Fruit fly (Drosophila melanogaster) whole organism, embryonic: ENCODE measurements around the gene Vinc.

Source experiments
- Ada2b ChIP-seq: fragments of 200-800 bp; sonication (Bioruptor generic); IDR thresholded peaks from 2 replicates; pipeline ENCODE4 v1.3.6; 2022; ENCODE audit warnings: missing biosample characterization, missing genetic modification characterization
- Aef1 ChIP-seq: fragments of 200-800 bp; sonication (Bioruptor generic); IDR thresholded peaks from 3 replicates; pipeline ENCODE4 v1.3.6; 2022; ENCODE audit warnings: missing biosample characterization, missing genetic modification characterization
- Antp ChIP-seq: fragments of 200-800 bp; sonication (Bioruptor generic); optimal IDR thresholded peaks from 3 replicates; lab custom pipeline; 2016; ENCODE audit warnings: missing biosample characterization, missing genetic modification characterization
- C15 ChIP-seq: fragments of 200-800 bp; sonication (Bioruptor generic); IDR thresholded peaks from 3 replicates; pipeline ENCODE4 v1.3.6; 2022; ENCODE audit warnings: missing biosample characterization, missing genetic modification characterization
- CG11560 ChIP-seq: fragments of 200-800 bp; sonication (Bioruptor generic); IDR thresholded peaks from 3 replicates; pipeline ENCODE4 v1.3.6; 2022; ENCODE audit warnings: missing biosample characterization, missing genetic modification characterization
- CG11695 ChIP-seq: fragments of 200-800 bp; sonication (Bioruptor generic); IDR thresholded peaks from 3 replicates; pipeline ENCODE4 v1.3.6; 2022; ENCODE audit warnings: missing biosample characterization, missing genetic modification characterization
- CG15011 ChIP-seq: fragments of 200-800 bp; sonication (Bioruptor generic); optimal IDR thresholded peaks from 3 replicates; lab custom pipeline; 2018; ENCODE audit warnings: missing biosample characterization, mild to moderate bottlenecking, missing genetic modification characterization
- CG1529 ChIP-seq: fragments of 200-800 bp; sonication (Bioruptor generic); optimal IDR thresholded peaks from 3 replicates; lab custom pipeline; 2018; ENCODE audit warnings: missing biosample characterization, missing genetic modification characterization
- CG15514 ChIP-seq: fragments of 200-800 bp; sonication (Bioruptor generic); optimal IDR thresholded peaks from 3 replicates; lab custom pipeline; 2017; ENCODE audit warnings: missing biosample characterization, missing genetic modification characterization, mild to moderate bottlenecking, moderate library complexity, missing genetic modification reagents
- CG15696 ChIP-seq: fragments of 200-800 bp; sonication (Bioruptor generic); optimal IDR thresholded peaks from 2 replicates; lab custom pipeline; 2019; ENCODE audit warnings: missing biosample characterization, mild to moderate bottlenecking, missing genetic modification characterization, moderate library complexity
- CG16813 ChIP-seq: fragments of 200-800 bp; sonication (Bioruptor generic); IDR thresholded peaks from 3 replicates; pipeline ENCODE4 v1.3.6; 2022; ENCODE audit warnings: missing biosample characterization, missing genetic modification characterization; ENCODE audit not compliant: partially characterized antibody
- CG16815 ChIP-seq: fragments of 200-800 bp; sonication (Bioruptor generic); optimal IDR thresholded peaks from 3 replicates; lab custom pipeline; 2017; ENCODE audit warnings: missing biosample characterization, mild to moderate bottlenecking, missing genetic modification characterization
- CG17359 ChIP-seq: fragments of 200-800 bp; sonication (Bioruptor generic); optimal IDR thresholded peaks from 3 replicates; lab custom pipeline; 2018; ENCODE audit warnings: missing biosample characterization, mild to moderate bottlenecking, missing genetic modification characterization, moderate library complexity
- CG1832 ChIP-seq: fragments of 200-800 bp; sonication (Bioruptor generic); optimal IDR thresholded peaks from 2 replicates; lab custom pipeline; 2017; ENCODE audit warnings: missing biosample characterization, mild to moderate bottlenecking, missing genetic modification characterization, inconsistent platforms
- CG2875 ChIP-seq: fragments of 200-800 bp; sonication (Bioruptor generic); optimal IDR thresholded peaks from 2 replicates; lab custom pipeline; 2017; ENCODE audit warnings: missing biosample characterization, mild to moderate bottlenecking, missing genetic modification characterization, missing genetic modification reagents
- CG31388 ChIP-seq: fragments of 200-800 bp; sonication (Bioruptor generic); optimal IDR thresholded peaks from 2 replicates; lab custom pipeline; 2016; ENCODE audit warnings: missing biosample characterization, missing genetic modification characterization
- CG34422 ChIP-seq: fragments of 200-800 bp; sonication (Bioruptor generic); IDR thresholded peaks from 3 replicates; pipeline ENCODE4 v1.3.6; 2022; ENCODE audit warnings: missing biosample characterization, missing genetic modification characterization
- CG4282 ChIP-seq: fragments of 200-800 bp; sonication (Bioruptor generic); optimal IDR thresholded peaks from 2 replicates; lab custom pipeline; 2016; ENCODE audit warnings: missing biosample characterization, missing genetic modification characterization
- CG4424 ChIP-seq: fragments of 200-800 bp; sonication (Bioruptor generic); optimal IDR thresholded peaks from 3 replicates; lab custom pipeline; 2016; ENCODE audit warnings: missing biosample characterization, missing genetic modification characterization
- CG5245 ChIP-seq: fragments of 200-800 bp; sonication (Bioruptor generic); optimal IDR thresholded peaks from 3 replicates; lab custom pipeline; 2016; ENCODE audit warnings: missing biosample characterization, missing genetic modification characterization
- Chrac-16 ChIP-seq: fragments of 200-800 bp; sonication (Bioruptor generic); optimal IDR thresholded peaks from 3 replicates; lab custom pipeline; 2016; ENCODE audit warnings: missing biosample characterization, missing genetic modification characterization
- Ets97D ChIP-seq: fragments of 200-800 bp; sonication (Bioruptor generic); optimal IDR thresholded peaks from 3 replicates; lab custom pipeline; 2016; ENCODE audit warnings: missing biosample characterization, missing genetic modification characterization
- HLH3B ChIP-seq: fragments of 200-800 bp; sonication (Bioruptor generic); IDR thresholded peaks from 2 replicates; pipeline ENCODE4 v1.3.6; 2022; ENCODE audit warnings: missing biosample characterization, missing genetic modification characterization
- HLH4C ChIP-seq: fragments of 200-800 bp; sonication (Bioruptor generic); IDR thresholded peaks from 3 replicates; pipeline ENCODE4 v1.3.6; 2022; ENCODE audit warnings: missing biosample characterization, missing genetic modification characterization; ENCODE audit not compliant: partially characterized antibody
- Hey ChIP-seq: fragments of 200-800 bp; sonication (Bioruptor generic); optimal IDR thresholded peaks from 3 replicates; lab custom pipeline; 2018; ENCODE audit warnings: missing biosample characterization, mild to moderate bottlenecking, missing genetic modification characterization
- Hmr ChIP-seq: fragments of 200-800 bp; sonication (Bioruptor generic); optimal IDR thresholded peaks from 3 replicates; lab custom pipeline; 2017; ENCODE audit warnings: mild to moderate bottlenecking, missing biosample characterization, missing genetic modification reagents, missing genetic modification characterization
- Lpt ChIP-seq: fragments of >200 bp; optimal IDR thresholded peaks from 2 replicates; lab custom pipeline; 2018; ENCODE audit warnings: missing biosample characterization, missing genetic modification characterization
- Meics ChIP-seq: fragments of 200-800 bp; sonication (Bioruptor generic); optimal IDR thresholded peaks from 2 replicates; lab custom pipeline; 2017; ENCODE audit warnings: missing biosample characterization, mild to moderate bottlenecking, missing genetic modification characterization
- Usf ChIP-seq: fragments of 200-800 bp; sonication (Bioruptor generic); optimal IDR thresholded peaks from 2 replicates; lab custom pipeline; 2017; ENCODE audit warnings: missing genotype, missing biosample characterization, missing genetic modification characterization
- ap ChIP-seq: fragments of 200-800 bp; sonication (Bioruptor generic); IDR thresholded peaks from 2 replicates; pipeline ENCODE4 v1.3.6; 2022; ENCODE audit warnings: missing biosample characterization, missing genetic modification characterization
- ash1 ChIP-seq: fragments of 200-800 bp; sonication (Bioruptor generic); optimal IDR thresholded peaks from 2 replicates; lab custom pipeline; 2018; ENCODE audit warnings: missing biosample characterization, mild to moderate bottlenecking, missing genetic modification characterization
- ato ChIP-seq: fragments of 200-800 bp; sonication (Bioruptor generic); IDR thresholded peaks from 2 replicates; pipeline ENCODE4 v1.3.6; 2022; ENCODE audit warnings: missing biosample characterization, missing genetic modification characterization; ENCODE audit not compliant: partially characterized antibody
- esg ChIP-seq: fragments of 200-800 bp; sonication (Bioruptor generic); conservative IDR thresholded peaks from 2 replicates; pipeline ENCODE4 v1.3.6; 2022; ENCODE audit warnings: missing biosample characterization, missing genetic modification characterization
- exex ChIP-seq: fragments of 200-800 bp; sonication (Bioruptor generic); optimal IDR thresholded peaks from 4 replicates; lab custom pipeline; 2018; ENCODE audit warnings: missing biosample characterization, mild to moderate bottlenecking, missing genetic modification characterization, moderate library complexity
- gfzf ChIP-seq: fragments of 200-800 bp; sonication (Bioruptor generic); optimal IDR thresholded peaks from 2 replicates; lab custom pipeline; 2016; ENCODE audit warnings: missing biosample characterization, mild to moderate bottlenecking, missing genetic modification characterization, moderate library complexity
- gro ChIP-seq: fragments of 200-800 bp; sonication (Bioruptor generic); optimal IDR thresholded peaks from 2 replicates; lab custom pipeline; 2016; ENCODE audit warnings: missing biosample characterization, missing genetic modification characterization
- ind ChIP-seq: fragments of 200-800 bp; sonication (Bioruptor generic); optimal IDR thresholded peaks from 3 replicates; lab custom pipeline; 2016; ENCODE audit warnings: missing biosample characterization, missing genetic modification characterization
- jigr1 ChIP-seq: fragments of 200-800 bp; sonication (Bioruptor generic); IDR thresholded peaks from 3 replicates; pipeline ENCODE4 v1.3.6; 2022; ENCODE audit warnings: missing biosample characterization, missing genetic modification characterization
- nau ChIP-seq: fragments of 200-800 bp; sonication (Bioruptor generic); optimal IDR thresholded peaks from 3 replicates; lab custom pipeline; 2017; ENCODE audit warnings: missing biosample characterization, mild to moderate bottlenecking, missing genetic modification characterization, missing genetic modification reagents
- oc ChIP-seq: fragments of 200-800 bp; sonication (Bioruptor generic); optimal IDR thresholded peaks from 2 replicates; lab custom pipeline; 2018; ENCODE audit warnings: missing biosample characterization, mild to moderate bottlenecking, missing genetic modification characterization, moderate library complexity
- pho ChIP-seq: fragments of 200-800 bp; sonication (Bioruptor generic); optimal IDR thresholded peaks from 2 replicates; lab custom pipeline; 2016; ENCODE audit warnings: missing biosample characterization, missing genetic modification characterization
- sd ChIP-seq: fragments of 200-800 bp; sonication (Bioruptor generic); optimal IDR thresholded peaks from 3 replicates; lab custom pipeline; 2018; ENCODE audit warnings: missing biosample characterization, mild to moderate bottlenecking, missing genetic modification characterization, moderate library complexity
- shn ChIP-seq: fragments of 200-800 bp; sonication (Bioruptor generic); optimal IDR thresholded peaks from 3 replicates; lab custom pipeline; 2016; ENCODE audit warnings: missing biosample characterization, missing genetic modification characterization
- sisA ChIP-seq: fragments of 200-800 bp; sonication (Bioruptor generic); IDR thresholded peaks from 2 replicates; pipeline ENCODE4 v1.3.6; 2022; ENCODE audit warnings: missing biosample characterization, missing genetic modification characterization
- sr ChIP-seq: fragments of 200-800 bp; sonication (Bioruptor generic); IDR thresholded peaks from 3 replicates; pipeline ENCODE4 v1.3.6; 2022; ENCODE audit warnings: missing biosample characterization, missing genetic modification characterization
- tll ChIP-seq, 2 experiments: fragments of 200-800 bp in 1 of 2; fragments of >200 bp in 1 of 2; sonication (Bioruptor generic) in 1 of 2; optimal IDR thresholded peaks; 2 replicates each; lab custom pipeline; 2017 to 2019; ENCODE audit warnings: missing biosample characterization in 2 of 2, missing genetic modification characterization in 2 of 2, mild to moderate bottlenecking in 1 of 2, moderate library complexity in 1 of 2
- trh ChIP-seq: fragments of 200-800 bp; sonication (Bioruptor generic); optimal IDR thresholded peaks from 2 replicates; lab custom pipeline; 2016; ENCODE audit warnings: missing biosample characterization, missing genetic modification characterization
- ttk ChIP-seq: fragments of 200-800 bp; sonication (Bioruptor generic); IDR thresholded peaks from 2 replicates; pipeline ENCODE4 v2.1.2; 2022; ENCODE audit warnings: missing biosample characterization, missing genetic modification characterization
- twi ChIP-seq: fragments of 200-800 bp; optimal IDR thresholded peaks from 2 replicates; lab custom pipeline; 2019; ENCODE audit warnings: missing biosample characterization, mild to moderate bottlenecking, missing genetic modification characterization, moderate library complexity
- unpg ChIP-seq: fragments of 200-800 bp; sonication (Bioruptor generic); optimal IDR thresholded peaks from 3 replicates; lab custom pipeline; 2018; ENCODE audit warnings: missing biosample characterization, mild to moderate bottlenecking, missing genetic modification characterization, moderate library complexity
- zen ChIP-seq: fragments of 200-800 bp; sonication (Bioruptor generic); optimal IDR thresholded peaks from 3 replicates; lab custom pipeline; 2018; ENCODE audit warnings: missing biosample characterization, mild to moderate bottlenecking, missing genetic modification characterization, moderate library complexity

Vinc gene

DNA sequence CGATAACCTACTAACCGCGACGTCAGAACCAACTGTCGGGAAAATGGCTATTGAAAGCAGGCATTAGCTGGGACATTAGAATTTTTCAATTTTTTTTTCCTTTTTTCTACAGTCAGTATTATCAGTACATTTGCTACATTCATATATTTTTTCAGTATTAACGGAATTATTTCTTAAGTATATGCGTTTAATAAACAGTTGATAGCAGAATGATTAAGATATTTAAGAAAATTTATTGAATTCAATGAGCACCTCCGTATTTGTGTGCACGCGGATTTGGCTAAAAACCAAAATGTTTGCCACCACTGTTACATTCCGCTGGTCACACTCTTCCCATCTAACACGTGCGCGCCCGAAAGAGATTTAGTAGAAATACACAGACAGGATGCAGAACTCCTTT is 40.1 kb upstream of the Vinc start, which contains the start of the genes temp and CG3071 (continued):
- TF ChIP-seq CG4282 (GFP tag; lab: Kevin White, UChicago), result peak; percentile 31
- TF ChIP-seq nau (GFP tag; lab: Kevin White, UChicago), result no peak
- TF ChIP-seq CG15011 (GFP tag; lab: Kevin White, UChicago), result peak; percentile 42
- peak; percentile 66 for TF ChIP-seq Chrac-16 (GFP tag; lab: Kevin White, UChicago)
- TF ChIP-seq tll (GFP tag; optimal IDR thresholded peaks at IDR 0.05; lab: Kevin White, UChicago), result peak; percentile 1 to 90
- TF ChIP-seq CG16815 (GFP tag; lab: Kevin White, UChicago), result peak; percentile 65
- peak; percentile 62 for TF ChIP-seq CG4424 (GFP tag; lab: Kevin White, UChicago)
- peak; percentile 68 for TF ChIP-seq CG15696 (tag; lab: Kevin White, UChicago)
- TF ChIP-seq gro (GFP tag; lab: Kevin White, UChicago), result peak; percentile 42
- peak; percentile 59 for TF ChIP-seq Meics (GFP tag; lab: Kevin White, UChicago)
- peak; percentile 68 for TF ChIP-seq pho (GFP tag; lab: Kevin White, UChicago)
- peak; percentile 63 for TF ChIP-seq Hmr (GFP tag; lab: Kevin White, UChicago)
- peak; percentile 69 for TF ChIP-seq shn
- TF ChIP-seq ash1 (GFP tag; lab: Kevin White, UChicago), result no peak
- 0 out of 3 replicates have a peak, but pooled peaks have one; percentile 24 for TF ChIP-seq CG34422 (GFP tag; lab: Robert Waterston, UW)
- TF ChIP-seq twi, result peak; percentile 82
- TF ChIP-seq CG16813 (GFP tag; lab: Robert Waterston, UW), result 0 out of 3 replicates have a peak, but pooled peaks have one; percentile 25
- TF ChIP-seq CG11560 (tag; lab: Robert Waterston, UW), result no peak
- no peak for TF ChIP-seq CG2875 (GFP tag; lab: Kevin White, UChicago)
- TF ChIP-seq ap (GFP tag; lab: Robert Waterston, UW), result no peak
- no peak for TF ChIP-seq sr
- no peak for TF ChIP-seq Ada2b (GFP tag; lab: Robert Waterston, UW)
- peak; percentile 20 for TF ChIP-seq trh (GFP tag; lab: Kevin White, UChicago)
- TF ChIP-seq gfzf (GFP tag; lab: Kevin White, UChicago), result peak; percentile 64
- peak; percentile 4 for TF ChIP-seq CG1529
- TF ChIP-seq Hey, result peak; percentile 10
- peak; percentile 37 for TF ChIP-seq Usf (GFP tag; lab: Kevin White, UChicago)
- no peak for TF ChIP-seq CG1832 (GFP tag; lab: Kevin White, UChicago)
- TF ChIP-seq CG15514 (GFP tag; lab: Kevin White, UChicago), result peak; percentile 68
- peak; percentile 63 for TF ChIP-seq ind (GFP tag; lab: Kevin White, UChicago)
- peak; percentile 24 for TF ChIP-seq exex (tag; lab: Kevin White, UChicago)
- peak; percentile 26; the same call in 1 of the 2 replicates for TF ChIP-seq esg (GFP tag; lab: Robert Waterston, UW)
- TF ChIP-seq unpg (GFP tag; lab: Kevin White, UChicago), result peak; percentile 43
- peak; percentile 21 for TF ChIP-seq zen (tag; lab: Kevin White, UChicago)
- TF ChIP-seq CG5245 (GFP tag; lab: Kevin White, UChicago), result no peak
- no peak for TF ChIP-seq HLH4C (GFP tag; lab: Robert Waterston, UW)
- TF ChIP-seq sd (tag; lab: Kevin White, UChicago), result peak; percentile 56
- TF ChIP-seq oc, result peak; percentile 49
- peak; percentile 2 for TF ChIP-seq CG17359 (tag; lab: Kevin White, UChicago)
- TF ChIP-seq Ets97D, result peak; percentile 66
- TF ChIP-seq Lpt (GFP tag; lab: Kevin White, UChicago), result no peak
- TF ChIP-seq Aef1, result 0 out of 3 replicates have a peak, but pooled peaks have one; percentile 19
- no peak; the same call in 1 of the 2 replicates for TF ChIP-seq sisA (GFP tag; lab: Robert Waterston, UW)
- TF ChIP-seq CG11695 (GFP tag; lab: Robert Waterston, UW), result 0 out of 3 replicates have a peak, but pooled peaks have one; percentile 37
- no peak for TF ChIP-seq jigr1 (GFP tag; lab: Robert Waterston, UW)
- no peak for TF ChIP-seq ato
- no peak for TF ChIP-seq ttk (GFP tag; lab: Robert Waterston, UW)
- no peak for TF ChIP-seq CG31388 (GFP tag; lab: Kevin White, UChicago)
- no peak for TF ChIP-seq C15 (GFP tag; lab: Robert Waterston, UW)
- no peak for TF ChIP-seq HLH3B (GFP tag; lab: Robert Waterston, UW)
- peak; percentile 58 for TF ChIP-seq Antp (GFP tag; lab: Kevin White, UChicago)
